Worm (Caenorhabditis elegans): ENCODE results near the gene T01D1.3.

The T01D1.3 gene

DNA sequence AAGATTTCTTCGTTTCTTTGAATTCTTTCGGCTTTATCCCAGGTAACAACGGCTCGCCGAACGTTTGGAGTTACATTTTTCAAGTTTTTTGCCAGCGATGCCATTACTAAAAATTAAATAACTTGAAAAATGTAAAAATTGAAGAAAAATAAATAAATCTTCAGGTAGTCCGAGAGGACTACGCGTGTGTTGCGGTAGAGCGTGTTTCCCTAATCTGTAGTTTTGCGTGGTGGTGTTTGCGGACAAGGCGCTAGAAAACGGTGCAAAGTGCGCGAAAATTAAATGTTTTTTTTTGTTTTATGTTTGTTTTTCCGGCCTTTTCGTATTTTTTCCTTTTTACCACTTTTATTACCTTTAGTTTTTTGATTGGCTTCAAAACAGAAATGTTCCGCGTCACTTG lies 19.9 kb downstream of the T01D1.3 start, which contains the start of gene mrpl-28:
mrpl-28 (minus strand) TSS at position 106 of the 400 bp plus-strand sequence.
- TF ChIP-seq lin-29 (GFP tag; IDR thresholded peaks at IDR 0.05) (0 out of 2 replicates have a peak, but pooled peaks have one; percentile 47), mxl-2 (GFP tag; conservative IDR thresholded peaks at IDR 0.05) (no peak), unc-130 (GFP tag; optimal IDR thresholded peaks at IDR 0.05) (peak; percentile 33), daf-12 (tag; optimal IDR thresholded peaks at IDR 0.05) (no peak), nhr-41 (GFP tag; IDR thresholded peaks at IDR 0.05) (no peak), skn-1 (tag; optimal IDR thresholded peaks at IDR 0.05) (no peak), hlh-30 (tag; optimal IDR thresholded peaks at IDR 0.05; ENCODE audit: insufficient read depth) (peak; percentile 81), ceh-28 (tag; optimal IDR thresholded peaks at IDR 0.05) (no peak), tra-1 (GFP tag; IDR thresholded peaks at IDR 0.05) (0 out of 2 replicates have a peak, but pooled peaks have one; percentile 49), attf-4 (tag; optimal IDR thresholded peaks at IDR 0.05) (no peak), Y5F2A.4 (GFP tag; optimal IDR thresholded peaks at IDR 0.05) (peak; percentile 9), nhr-77 (tag; optimal IDR thresholded peaks at IDR 0.05) (peak; percentile 66), lin-1 (GFP tag; IDR thresholded peaks at IDR 0.05) (no peak; the same call in 1 of the 2 replicates), lin-39 (tag; optimal IDR thresholded peaks at IDR 0.05) (no peak), duxl-1 (tag; optimal IDR thresholded peaks at IDR 0.05; ENCODE audit: poor library complexity) (peak; percentile 87), lin-13 (GFP tag; optimal IDR thresholded peaks at IDR 0.05) (peak; percentile 87), nhr-28 (tag; optimal IDR thresholded peaks at IDR 0.05) (peak; percentile 72), ZK546.5 (tag; optimal IDR thresholded peaks at IDR 0.05) (no peak), Y48G9A.11 (GFP tag; IDR thresholded peaks at IDR 0.05) (peak; percentile 60; the same call in 1 of the 2 replicates), nhr-42 (GFP tag; IDR thresholded peaks at IDR 0.05) (peak; percentile 53; the same call in 1 of the 2 replicates), daf-8 (GFP tag; IDR thresholded peaks at IDR 0.05) (no peak), nhr-6 (tag; optimal IDR thresholded peaks at IDR 0.05) (peak; percentile 59), saeg-2 (GFP tag; IDR thresholded peaks at IDR 0.05) (no peak), F44E2.7 (GFP tag; IDR thresholded peaks at IDR 0.05) (no peak), ces-1 (GFP tag; optimal IDR thresholded peaks at IDR 0.05) (peak; percentile 19), unc-39 (tag; optimal IDR thresholded peaks at IDR 0.05) (no peak), nhr-237 (tag; optimal IDR thresholded peaks at IDR 0.05) (no peak), T20F7.1 (GFP tag; optimal IDR thresholded peaks at IDR 0.05) (peak; percentile 88), ama-1 (optimal IDR thresholded peaks at IDR 0.05) (peak; percentile 54), snpc-1.2 (GFP tag; IDR thresholded peaks at IDR 0.05) (0 out of 2 replicates have a peak, but pooled peaks have one; percentile 16), zip-2 (tag; optimal IDR thresholded peaks at IDR 0.05) (no peak), lin-15B (tag; optimal IDR thresholded peaks at IDR 0.05) (peak; percentile 87), snpc-4 (tag; optimal IDR thresholded peaks at IDR 0.05) (no peak), dmd-6 (GFP tag; IDR thresholded peaks at IDR 0.05) (peak; percentile 80), T26A8.4 (GFP tag; IDR thresholded peaks at IDR 0.05) (peak; percentile 92), mxl-3 (GFP tag; optimal IDR thresholded peaks at IDR 0.05) (peak; percentile 30), madf-5 (GFP tag; IDR thresholded peaks at IDR 0.05) (no peak), fkh-10 (GFP tag; optimal IDR thresholded peaks at IDR 0.05) (peak; percentile 78), aly-2 (tag; optimal IDR thresholded peaks at IDR 0.05) (no peak), F37D6.2 (tag; optimal IDR thresholded peaks at IDR 0.05) (peak; percentile 74), nhr-111 (GFP tag; optimal IDR thresholded peaks at IDR 0.05) (no peak), F26F4.8 (GFP tag; conservative IDR thresholded peaks at IDR 0.05) (no peak), egl-43 (GFP tag; IDR thresholded peaks at IDR 0.05) (peak; percentile 70), fos-1 (tag; optimal IDR thresholded peaks at IDR 0.05) (no peak), egl-27 (tag; optimal IDR thresholded peaks at IDR 0.05) (no peak), ctbp-1 (GFP tag; IDR thresholded peaks at IDR 0.05) (peak; percentile 72), ztf-7 (tag; optimal IDR thresholded peaks at IDR 0.05) (peak; percentile 48), ceh-32 (tag; optimal IDR thresholded peaks at IDR 0.05; ENCODE audit: poor library complexity) (peak; percentile 45), mes-2 (tag; optimal IDR thresholded peaks at IDR 0.05; ENCODE audit: poor library complexity, severe bottlenecking) (peak; percentile 94), cey-2 (tag; optimal IDR thresholded peaks at IDR 0.05; ENCODE audit: borderline replicate concordance, insufficient read depth) (no peak), sdz-12 (GFP tag; optimal IDR thresholded peaks at IDR 0.05) (no peak), ceh-62 (tag; optimal IDR thresholded peaks at IDR 0.05) (no peak)

Data from whole organism, L4 larva.